Worm (Caenorhabditis elegans) whole organism, L4 larva: ENCODE data around the gene eak-7.

Source experiments
- F10B5.3 ChIP-seq: sonication (generic microtip); optimal IDR thresholded peaks from 2 replicates; lab custom pipeline; 2016; ENCODE audit warnings: mild to moderate bottlenecking, missing genetic modification characterization, missing compliant biosample characterization
- F26F4.8 ChIP-seq: fragments of 200-800 bp; sonication (Bioruptor generic); conservative IDR thresholded peaks from 2 replicates; pipeline ENCODE4 v1.3.6; 2022; ENCODE audit warnings: missing genetic modification characterization, missing compliant biosample characterization
- aha-1 ChIP-seq: fragments of 150-350 bp; peaks from one replicate; lab custom pipeline; 2014; ENCODE audit warnings: missing biosample characterization, missing genetic modification characterization
- madf-9 ChIP-seq: fragments of 200-800 bp; sonication (Bioruptor generic); conservative IDR thresholded peaks from 2 replicates; pipeline ENCODE4 v1.3.6; 2022; ENCODE audit warnings: missing genetic modification reagents, missing genetic modification characterization, missing compliant biosample characterization
- mdl-1 ChIP-seq, 2 experiments: fragments of 150-350 bp in 1 of 2; sonication (generic microtip) in 1 of 2; optimal IDR thresholded peaks; 2 replicates each; lab custom pipeline; 2014 to 2017; ENCODE audit warnings: missing biosample characterization in 2 of 2, missing genetic modification characterization in 2 of 2
- mxl-2 ChIP-seq: fragments of 200-800 bp; sonication (Bioruptor generic); conservative IDR thresholded peaks from 2 replicates; pipeline ENCODE4 v1.3.6; 2022; ENCODE audit warnings: missing genetic modification reagents, missing genetic modification characterization, missing compliant biosample characterization
- mxl-3 ChIP-seq: fragments of 200-800 bp; sonication (Bioruptor generic); optimal IDR thresholded peaks from 2 replicates; lab custom pipeline; 2018; ENCODE audit warnings: mild to moderate bottlenecking, missing genetic modification characterization, missing compliant biosample characterization
- unc-62 ChIP-seq, 3 experiments: fragments of 150-350 bp in 1 of 3; sonication (generic microtip); optimal IDR thresholded peaks in 2 of 3; peaks in 1 of 3; 1 replicate in 1 of 3; 2 replicates in 2 of 3; lab custom pipeline; 2014 to 2017; ENCODE audit warnings: missing biosample characterization in 3 of 3, missing genetic modification characterization in 3 of 3, missing genetic modification reagents in 3 of 3, missing genotype in 1 of 3

Gene eak-7

DNA sequence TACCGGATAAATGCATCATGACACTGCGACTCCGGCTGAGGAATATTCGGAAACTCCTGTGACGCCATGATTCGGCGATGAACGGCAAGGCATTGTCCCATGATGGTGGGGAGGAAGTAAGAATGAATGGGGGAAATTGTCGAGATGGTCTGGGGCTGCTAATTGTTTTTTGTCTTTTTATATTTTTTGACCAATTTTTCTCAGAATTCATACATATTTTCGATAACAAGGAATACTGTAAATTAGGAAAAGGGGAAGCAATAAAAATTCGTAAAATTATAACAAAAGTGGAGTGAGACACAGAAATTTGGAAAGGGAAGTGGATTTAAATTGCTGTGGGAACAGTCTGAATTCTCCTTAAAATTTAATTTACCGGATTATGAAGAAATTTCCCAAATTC lies 40.4 kb downstream of the eak-7 start, which contains the start of gene eak-4:
TSS of gene eak-4 (minus strand) at position 101 of the 400 bp plus-strand sequence.
- TF ChIP-seq mxl-2 (GFP tag; lab: Robert Waterston, UW) = no peak
- peak in 1 of 2 experiments; percentile 58 for TF ChIP-seq unc-62 (GFP tag; optimal IDR thresholded peaks at IDR 0.05 in 1 of 2; lab: Kevin White, UChicago)
- TF ChIP-seq unc-62 (tag; optimal IDR thresholded peaks at IDR 0.05; lab: Kevin White, UChicago) = no peak

DNA sequence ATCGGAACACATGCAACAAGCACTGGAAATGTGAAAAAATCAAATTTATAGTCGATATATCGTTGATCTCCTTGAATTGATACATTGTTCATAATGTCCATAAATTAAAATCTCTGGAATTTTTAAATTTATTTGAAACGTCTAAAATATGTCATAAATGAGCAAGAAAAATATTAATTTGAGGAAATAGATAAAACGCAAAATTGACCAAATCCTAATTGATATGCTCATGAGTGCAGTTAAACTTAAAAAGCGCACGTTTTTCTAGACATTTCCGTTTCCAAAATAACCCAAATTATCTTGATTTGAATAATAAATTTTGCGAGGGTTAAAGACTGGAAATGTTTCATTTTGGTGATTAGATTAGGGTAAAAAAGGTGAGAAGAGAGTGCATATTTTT lies 43.3 kb downstream of the eak-7 start, which contains the start of gene sru-13:
TSS of gene sru-13 (minus strand) at position 101 of the 400 bp plus-strand sequence.
- TF ChIP-seq aha-1 (tag; lab: Kevin White, UChicago) (peak; percentile 75), F26F4.8 (GFP tag; lab: Robert Waterston, UW) (no peak)

ce11 chrIV:12520150-12520549 lies 45.6 kb downstream of the eak-7 start, which contains the start of gene tsp-4:
TSS of gene tsp-4 (minus strand) at chrIV:12520250.
- TF ChIP-seq F10B5.3 (tag; lab: Kevin White, UChicago) (no peak), mdl-1 (tag; optimal IDR thresholded peaks at IDR 0.05; lab: Kevin White, UChicago) (no peak), mxl-2 (GFP tag; lab: Robert Waterston, UW) (no peak), madf-9 (GFP tag; lab: Robert Waterston, UW) (no peak), unc-62 (GFP tag; optimal IDR thresholded peaks at IDR 0.05 in 1 of 2; lab: Kevin White, UChicago) (peak in 1 of 2 experiments; percentile 16), unc-62 (tag; optimal IDR thresholded peaks at IDR 0.05; lab: Kevin White, UChicago) (no peak), mxl-3 (GFP tag; lab: Kevin White, UChicago) (no peak)
- TF ChIP-seq, all 104 proteins: peak for 1
